Fruit fly (Drosophila melanogaster) whole organism, prepupa: ENCODE measurements around the gene CG11498.
A peak's percentile ranks its signal among the peaks of the same experiment; 100 is the strongest.

Experiments used
- Blimp-1 ChIP-seq: fragments of 200-800 bp; sonication (Bioruptor generic); optimal IDR thresholded peaks from 3 replicates; lab custom pipeline; 2017; ENCODE audit warnings: missing biosample characterization, missing genetic modification characterization, mild to moderate bottlenecking, moderate library complexity, missing genetic modification reagents
- CG11902 ChIP-seq: fragments of 200-800 bp; sonication (Bioruptor generic); optimal IDR thresholded peaks from 3 replicates; lab custom pipeline; 2016; ENCODE audit warnings: missing biosample characterization, missing genetic modification characterization
- CG32006 ChIP-seq: fragments of 200-800 bp; sonication (Bioruptor generic); optimal IDR thresholded peaks from 3 replicates; lab custom pipeline; 2017; ENCODE audit warnings: missing biosample characterization, mild to moderate bottlenecking, missing genetic modification characterization
- CG34406 ChIP-seq: fragments of 200-800 bp; sonication (Bioruptor generic); optimal IDR thresholded peaks from 3 replicates; lab custom pipeline; 2016; ENCODE audit warnings: missing biosample characterization, missing genetic modification characterization
- CG8119 ChIP-seq: fragments of 200-800 bp; sonication (Bioruptor generic); IDR thresholded peaks from 3 replicates; pipeline ENCODE4 v1.3.6; 2022; ENCODE audit warnings: missing biosample characterization, missing genetic modification characterization
- CG8319 ChIP-seq: fragments of 200-800 bp; sonication (Bioruptor generic); optimal IDR thresholded peaks from 3 replicates; lab custom pipeline; 2016; ENCODE audit warnings: missing biosample characterization, missing genetic modification characterization
- CG8632 ChIP-seq: fragments of 200-800 bp; sonication (Bioruptor generic); optimal IDR thresholded peaks from 3 replicates; lab custom pipeline; 2016; ENCODE audit warnings: missing biosample characterization, missing genetic modification characterization
- Eip78C ChIP-seq: fragments of 200-800 bp; sonication (Bioruptor generic); peaks from one replicate; lab custom pipeline; 2016; ENCODE audit warnings: missing biosample characterization, missing genetic modification characterization
- Ets96B ChIP-seq: fragments of 200-800 bp; optimal IDR thresholded peaks from 2 replicates; lab custom pipeline; 2019; ENCODE audit warnings: missing biosample characterization, mild to moderate bottlenecking, missing genetic modification characterization, moderate library complexity
- Sox15 ChIP-seq: fragments of 200-800 bp; sonication (Bioruptor generic); optimal IDR thresholded peaks from 3 replicates; lab custom pipeline; 2016; ENCODE audit warnings: missing biosample characterization, missing genetic modification characterization
- dsx ChIP-seq: fragments of 200-800 bp; optimal IDR thresholded peaks from 3 replicates; lab custom pipeline; 2019; ENCODE audit warnings: missing biosample characterization, mild to moderate bottlenecking, missing genetic modification characterization, moderate library complexity; ENCODE audit not compliant: poor library complexity, severe bottlenecking
- lz ChIP-seq: fragments of 200-800 bp; sonication (Bioruptor generic); optimal IDR thresholded peaks from 3 replicates; lab custom pipeline; 2016; ENCODE audit warnings: missing biosample characterization, missing genetic modification characterization
- spab ChIP-seq: fragments of 200-800 bp; sonication (Bioruptor generic); optimal IDR thresholded peaks from 2 replicates; lab custom pipeline; 2017; ENCODE audit warnings: missing biosample characterization, mild to moderate bottlenecking, missing genetic modification characterization, missing genetic modification reagents

- TF ChIP-seq Eip78C (GFP tag; lab: Kevin White, UChicago) (peak; percentile 94), Sox15 (GFP tag; lab: Kevin White, UChicago) (peak; percentile 74), Blimp-1 (GFP tag; lab: Kevin White, UChicago) (no peak), CG34406 (peak; percentile 71), spab (GFP tag; lab: Kevin White, UChicago) (peak; percentile 30), dsx (GFP tag; lab: Kevin White, UChicago) (no peak), CG8119 (peak; percentile 34; the same call in 1 of the 3 replicates), CG11902 (peak; percentile 72), lz (GFP tag; lab: Kevin White, UChicago) (peak; percentile 78), Ets96B (no peak), CG8319 (peak; percentile 55), CG32006 (GFP tag; lab: Kevin White, UChicago) (peak; percentile 76), CG8632 (GFP tag; lab: Kevin White, UChicago) (peak; percentile 62)
These were observed 31.2 kb upstream of the CG11498 start for dm6 chr3R:30191462-30191874.
